Worm (Caenorhabditis elegans) whole organism, young adult: ENCODE measurements around the gene B0554.2.

Experiments
- Y67H2A.10 ChIP-seq: fragments of 200-800 bp; sonication (Bioruptor generic); conservative IDR thresholded peaks from 2 replicates; pipeline ENCODE4 v1.3.6; 2022; ENCODE audit warnings: missing genetic modification reagents, missing genetic modification characterization, missing compliant biosample characterization
- aptf-3 ChIP-seq: fragments of 200-800 bp; sonication (Bioruptor generic); IDR thresholded peaks from 2 replicates; pipeline ENCODE4 v1.3.6; 2022; ENCODE audit warnings: missing genetic modification characterization, missing compliant biosample characterization
- dpl-1 ChIP-seq: fragments of 150-350 bp; optimal IDR thresholded peaks from 2 replicates; lab custom pipeline; 2014; ENCODE audit warnings: missing biosample characterization, missing genetic modification reagents, missing genetic modification characterization
- lir-1 ChIP-seq: fragments of 200-800 bp; sonication (Bioruptor generic); conservative IDR thresholded peaks from 2 replicates; pipeline ENCODE4 v1.3.6; 2022; ENCODE audit warnings: missing genetic modification reagents, missing genetic modification characterization, missing compliant biosample characterization
- mcd-1 ChIP-seq: fragments of 200-800 bp; sonication (Bioruptor generic); IDR thresholded peaks from 2 replicates; pipeline ENCODE4 v1.3.6; 2022; ENCODE audit warnings: missing genetic modification reagents, missing genetic modification characterization, missing compliant biosample characterization
- nhr-120 ChIP-seq: fragments of 200-800 bp; sonication (Bioruptor generic); IDR thresholded peaks from 2 replicates; pipeline ENCODE4 v1.3.6; 2022; ENCODE audit warnings: missing genetic modification characterization, missing compliant biosample characterization
- snpc-1.3 ChIP-seq: sonication (generic microtip); optimal IDR thresholded peaks from 2 replicates; lab custom pipeline; 2017; ENCODE audit warnings: missing genetic modification characterization, mild to moderate bottlenecking, missing compliant biosample characterization, antibody characterized with exemption, moderate library complexity, missing genotype, missing genetic modification reagents; ENCODE audit not compliant: insufficient read depth
- unc-130 ChIP-seq: sonication (generic microtip); optimal IDR thresholded peaks from 2 replicates; lab custom pipeline; 2016; ENCODE audit warnings: missing genetic modification reagents, missing genetic modification characterization, missing compliant biosample characterization

DNA sequence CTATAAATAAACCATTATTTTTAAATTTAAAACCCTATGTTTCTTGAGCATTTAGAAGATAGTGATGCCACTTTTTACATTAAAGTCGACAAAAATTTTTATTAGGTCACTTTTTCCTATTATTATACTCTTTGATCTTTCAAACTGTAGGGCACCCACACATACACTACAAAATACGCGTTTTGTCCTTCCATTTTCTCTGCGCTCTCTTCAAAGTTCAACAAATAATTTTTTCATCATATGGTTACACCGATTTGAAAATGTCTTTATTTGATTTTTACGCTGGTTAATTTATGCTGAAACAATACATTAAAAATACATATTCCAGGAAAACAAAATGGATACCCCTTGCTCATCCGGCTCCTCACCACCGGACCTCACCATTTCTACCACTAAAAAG lies 28.3 kb downstream of the B0554.2 start, which contains the start of gene nhr-202:
- TF ChIP-seq aptf-3 (GFP tag; lab: Robert Waterston, UW): no peak
- no peak for TF ChIP-seq dpl-1 (GFP tag; lab: Kevin White, UChicago)
- TF ChIP-seq lir-1 (GFP tag; lab: Robert Waterston, UW): no peak
- TF ChIP-seq snpc-1.3 (tag; lab: Kevin White, UChicago): no peak
- TF ChIP-seq Y67H2A.10: no peak
- no peak for TF ChIP-seq unc-130 (GFP tag; lab: Kevin White, UChicago)
- TF ChIP-seq mcd-1 (GFP tag; lab: Robert Waterston, UW): no peak
- TF ChIP-seq nhr-120 (GFP tag; lab: Robert Waterston, UW): no peak
